Worm (Caenorhabditis elegans): ENCODE measurements around the gene T09F3.2.
"Not testable (repeated sequence)": the region's sequence is repeated elsewhere in the genome, so short reads cannot be mapped to it uniquely, and the experiment has no call there.

T09F3.2 gene

ce11 chrII:10442846-10443245 lies 51.9 kb downstream of the T09F3.2 start, which contains the start of gene ZK673.1:
TSS of gene ZK673.1 (plus strand) at chrII:10443146.
- peak in 1 of 2 experiments; percentile 56 for TF ChIP-seq unc-62 (GFP tag; optimal IDR thresholded peaks at IDR 0.05 in 1 of 2)
- TF ChIP-seq unc-62 (tag; optimal IDR thresholded peaks at IDR 0.05), result not testable (repeated sequence)

Data from whole organism, L4 larva.